Fruit fly (Drosophila melanogaster): Measurements from ENCODE around the gene CG10096.

The CG10096 gene

dm6 chr3R:12441008-12441606 lies 45.3 kb upstream of the CG10096 start (continued):
- TF ChIP-seq caup (GFP tag; optimal IDR thresholded peaks at IDR 0.05; ENCODE audit: severe bottlenecking) (no peak), CG11560 (tag; IDR thresholded peaks at IDR 0.05) (no peak), lov (optimal IDR thresholded peaks at IDR 0.05) (no peak), lov (GFP tag; IDR thresholded peaks at IDR 0.05) (no peak), CG9932 (GFP tag; IDR thresholded peaks at IDR 0.05) (peak; percentile 24; the same call in 1 of the 2 replicates), chinmo (GFP tag; IDR thresholded peaks at IDR 0.05; ENCODE audit: partially characterized antibody) (0 out of 4 replicates have a peak, but pooled peaks have one; percentile 76), exex (tag; optimal IDR thresholded peaks at IDR 0.05) (peak; percentile 58), CG12236 (GFP tag; optimal IDR thresholded peaks at IDR 0.05) (no peak), NC2β (GFP tag; optimal IDR thresholded peaks at IDR 0.05) (no peak), CG11398 (GFP tag; optimal IDR thresholded peaks at IDR 0.05) (no peak), Hr39 (optimal IDR thresholded peaks at IDR 0.05) (no peak), CG7372 (GFP tag; IDR thresholded peaks at IDR 0.05) (no peak), abd-A (tag; optimal IDR thresholded peaks at IDR 0.05) (no peak), CG10565 (GFP tag; optimal IDR thresholded peaks at IDR 0.05) (no peak), wor (GFP tag; IDR thresholded peaks at IDR 0.05) (no peak), CG10147 (GFP tag; optimal IDR thresholded peaks at IDR 0.05) (no peak), CG12155 (GFP tag; optimal IDR thresholded peaks at IDR 0.05) (no peak), CG10543 (GFP tag; optimal IDR thresholded peaks at IDR 0.05) (peak; percentile 37), Deaf1 (tag; optimal IDR thresholded peaks at IDR 0.05) (peak; percentile 46), HmgZ (tag; optimal IDR thresholded peaks at IDR 0.05) (no peak), CG13624 (GFP tag; optimal IDR thresholded peaks at IDR 0.05) (no peak), Dref (GFP tag; IDR thresholded peaks at IDR 0.05) (no peak), CG18619 (GFP tag; optimal IDR thresholded peaks at IDR 0.05) (no peak), bcd (GFP tag; optimal IDR thresholded peaks at IDR 0.05) (no peak), onecut (GFP tag; IDR thresholded peaks at IDR 0.05) (peak; percentile 25; the same call in 1 of the 2 replicates), CG32532 (GFP tag; IDR thresholded peaks at IDR 0.05) (peak; percentile 20; the same call in 1 of the 2 replicates), CG8924 (tag; optimal IDR thresholded peaks at IDR 0.05) (no peak), jigr1 (GFP tag; IDR thresholded peaks at IDR 0.05) (no peak), Kr (GFP tag; optimal IDR thresholded peaks at IDR 0.05) (no peak), luna (GFP tag; optimal IDR thresholded peaks at IDR 0.05) (no peak), CG7786 (GFP tag; optimal IDR thresholded peaks at IDR 0.05) (no peak), Lim3 (GFP tag; IDR thresholded peaks at IDR 0.05) (no peak), CG31365 (tag; optimal IDR thresholded peaks at IDR 0.05) (no peak), H2.0 (GFP tag; IDR thresholded peaks at IDR 0.05) (no peak), Sry-δ (GFP tag; optimal IDR thresholded peaks at IDR 0.05) (no peak), al (GFP tag; IDR thresholded peaks at IDR 0.05) (no peak), MBD-R2 (GFP tag; IDR thresholded peaks at IDR 0.05) (no peak), crp (GFP tag; optimal IDR thresholded peaks at IDR 0.05) (no peak), Med (GFP tag) (peak; percentile 36), E2f1 (GFP tag; IDR thresholded peaks at IDR 0.05) (no peak)

- TF ChIP-seq vvl (GFP tag; IDR thresholded peaks at IDR 0.05) (no peak), Opbp (GFP tag; IDR thresholded peaks at IDR 0.05; ENCODE audit: partially characterized antibody) (peak; percentile 93), CG9437 (GFP tag; optimal IDR thresholded peaks at IDR 0.05) (no peak), run (tag; optimal IDR thresholded peaks at IDR 0.05) (no peak), Atf6 (GFP tag; IDR thresholded peaks at IDR 0.05) (no peak), cg (GFP tag; optimal IDR thresholded peaks at IDR 0.05) (no peak), tin (GFP tag; optimal IDR thresholded peaks at IDR 0.05) (no peak), wor (GFP tag; IDR thresholded peaks at IDR 0.05) (no peak), ken (GFP tag; IDR thresholded peaks at IDR 0.05) (no peak), Nf-YC (tag; optimal IDR thresholded peaks at IDR 0.05) (no peak), CG15479 (GFP tag; optimal IDR thresholded peaks at IDR 0.05) (no peak), corto (GFP tag; optimal IDR thresholded peaks at IDR 0.05) (no peak), CG17385 (GFP tag; optimal IDR thresholded peaks at IDR 0.05) (no peak), Awh (GFP tag; IDR thresholded peaks at IDR 0.05) (no peak)
Measured at dm6 chr3R:12439401-12440143, 43.8 kb upstream of the CG10096 start, which contains the start of gene Desat1. Gene Desat1, plus strand, starts transcription at chr3R:12439600.
